Worm (Caenorhabditis elegans) whole organism, late embryonic: Measurements from ENCODE around the gene srh-75.

Experiments used
- C08G9.2 ChIP-seq: sonication (generic microtip); optimal IDR thresholded peaks from 2 replicates; lab custom pipeline; 2016; ENCODE audit warnings: mild to moderate bottlenecking, missing genetic modification characterization, moderate library complexity, missing compliant biosample characterization
- C38D4.7 ChIP-seq: fragments of 200-800 bp; sonication (Bioruptor generic); optimal IDR thresholded peaks from 2 replicates; lab custom pipeline; 2018; ENCODE audit warnings: mild to moderate bottlenecking, missing genetic modification characterization, moderate library complexity, missing compliant biosample characterization
- K02D7.2 ChIP-seq: sonication (generic microtip); optimal IDR thresholded peaks from 2 replicates; lab custom pipeline; 2017; ENCODE audit warnings: mild to moderate bottlenecking, missing genetic modification characterization, missing compliant biosample characterization
- T23F11.4 ChIP-seq: fragments of 200-800 bp; sonication (Bioruptor generic); optimal IDR thresholded peaks from 2 replicates; lab custom pipeline; 2018; ENCODE audit warnings: mild to moderate bottlenecking, missing genetic modification characterization, missing compliant biosample characterization
- Y22D7AL.16 ChIP-seq: sonication (generic microtip); optimal IDR thresholded peaks from 2 replicates; lab custom pipeline; 2016; ENCODE audit warnings: missing genetic modification characterization, missing compliant biosample characterization
- ahr-1 ChIP-seq: sonication (generic microtip); optimal IDR thresholded peaks from 2 replicates; lab custom pipeline; 2016; ENCODE audit warnings: missing genetic modification characterization, missing compliant biosample characterization
- ceh-18 ChIP-seq: sonication (generic microtip); optimal IDR thresholded peaks from 2 replicates; lab custom pipeline; 2016; ENCODE audit warnings: missing genetic modification characterization, missing compliant biosample characterization
- ceh-24 ChIP-seq: sonication (generic microtip); optimal IDR thresholded peaks from 2 replicates; lab custom pipeline; 2016; ENCODE audit warnings: mild to moderate bottlenecking, missing genetic modification characterization, missing compliant biosample characterization
- ceh-31 ChIP-seq: sonication (generic microtip); optimal IDR thresholded peaks from 2 replicates; lab custom pipeline; 2016; ENCODE audit warnings: missing genetic modification characterization, missing compliant biosample characterization
- ceh-34 ChIP-seq: sonication (generic microtip); optimal IDR thresholded peaks from 2 replicates; lab custom pipeline; 2016; ENCODE audit warnings: mild to moderate bottlenecking, missing genetic modification characterization, missing compliant biosample characterization
- ceh-45 ChIP-seq: fragments of 200-800 bp; sonication (Bioruptor generic); IDR thresholded peaks from 2 replicates; pipeline ENCODE4 v1.3.6; 2022; ENCODE audit warnings: missing genetic modification reagents, missing genetic modification characterization, missing compliant biosample characterization
- ceh-48 ChIP-seq: sonication (generic microtip); optimal IDR thresholded peaks from 2 replicates; lab custom pipeline; 2016; ENCODE audit warnings: missing genetic modification characterization, inconsistent platforms, missing compliant biosample characterization
- ceh-6 ChIP-seq: fragments of 200-800 bp; sonication (Bioruptor generic); optimal IDR thresholded peaks from 2 replicates; lab custom pipeline; 2018; ENCODE audit warnings: mild to moderate bottlenecking, missing genetic modification characterization, missing compliant biosample characterization
- ceh-9 ChIP-seq: sonication (generic microtip); optimal IDR thresholded peaks from 2 replicates; lab custom pipeline; 2016; ENCODE audit warnings: mild to moderate bottlenecking, missing genetic modification characterization, inconsistent platforms, missing compliant biosample characterization
- dmd-4 ChIP-seq: sonication (generic microtip); optimal IDR thresholded peaks from 2 replicates; lab custom pipeline; 2016; ENCODE audit warnings: borderline replicate concordance, missing genetic modification characterization, missing compliant biosample characterization
- elt-2 ChIP-seq: sonication (generic microtip); optimal IDR thresholded peaks from 2 replicates; lab custom pipeline; 2016; ENCODE audit warnings: missing genetic modification reagents, missing genetic modification characterization, missing compliant biosample characterization
- ets-4 ChIP-seq: sonication (generic microtip); optimal IDR thresholded peaks from 2 replicates; lab custom pipeline; 2016; ENCODE audit warnings: missing genetic modification characterization, missing compliant biosample characterization
- fkh-10 ChIP-seq: fragments of 150-350 bp; optimal IDR thresholded peaks from 2 replicates; lab custom pipeline; 2014; ENCODE audit warnings: missing biosample characterization, missing genetic modification reagents, missing genetic modification characterization
- gmeb-2 ChIP-seq: sonication (generic microtip); optimal IDR thresholded peaks from 2 replicates; lab custom pipeline; 2016; ENCODE audit warnings: missing genetic modification characterization, inconsistent platforms, missing compliant biosample characterization
- hlh-6 ChIP-seq: sonication (generic microtip); optimal IDR thresholded peaks from 2 replicates; lab custom pipeline; 2016; ENCODE audit warnings: missing genotype, missing genetic modification characterization, missing compliant biosample characterization
- hlh-8 ChIP-seq: sonication (generic microtip); optimal IDR thresholded peaks from 2 replicates; lab custom pipeline; 2016; ENCODE audit warnings: missing genotype, missing genetic modification characterization, missing compliant biosample characterization
- lim-6 ChIP-seq: sonication (generic microtip); optimal IDR thresholded peaks from 2 replicates; lab custom pipeline; 2016; ENCODE audit warnings: missing genetic modification characterization, missing compliant biosample characterization
- lin-11 ChIP-seq: fragments of 200-800 bp; sonication (Bioruptor generic); optimal IDR thresholded peaks from 2 replicates; lab custom pipeline; 2018; ENCODE audit warnings: mild to moderate bottlenecking, missing genetic modification characterization, missing compliant biosample characterization
- madf-2 ChIP-seq: sonication (generic microtip); optimal IDR thresholded peaks from 2 replicates; lab custom pipeline; 2017; ENCODE audit warnings: missing genetic modification characterization, missing compliant biosample characterization
- mec-3 ChIP-seq: sonication (generic microtip); optimal IDR thresholded peaks from 2 replicates; lab custom pipeline; 2016; ENCODE audit warnings: borderline replicate concordance, missing genetic modification characterization, missing compliant biosample characterization
- nfya-1 ChIP-seq: sonication (generic microtip); optimal IDR thresholded peaks from 2 replicates; lab custom pipeline; 2017; ENCODE audit warnings: missing genetic modification characterization, mild to moderate bottlenecking, missing compliant biosample characterization, antibody characterized with exemption, moderate library complexity
- nhr-11 ChIP-seq: fragments of 150-350 bp; optimal IDR thresholded peaks from 2 replicates; lab custom pipeline; 2014; ENCODE audit warnings: missing biosample characterization, missing genetic modification characterization
- nhr-232 ChIP-seq: sonication (generic microtip); optimal IDR thresholded peaks from 2 replicates; lab custom pipeline; 2016; ENCODE audit warnings: missing genetic modification characterization, missing compliant biosample characterization
- npax-4 ChIP-seq: sonication (generic microtip); optimal IDR thresholded peaks from 2 replicates; lab custom pipeline; 2016; ENCODE audit warnings: missing genetic modification characterization, missing compliant biosample characterization
- odd-2 ChIP-seq: sonication (generic microtip); optimal IDR thresholded peaks from 2 replicates; lab custom pipeline; 2017; ENCODE audit warnings: antibody characterized with exemption, mild to moderate bottlenecking, missing genetic modification characterization, missing compliant biosample characterization
- pat-9 ChIP-seq: fragments of 200-800 bp; sonication (Bioruptor generic); optimal IDR thresholded peaks from 2 replicates; lab custom pipeline; 2018; ENCODE audit warnings: mild to moderate bottlenecking, missing genetic modification characterization, moderate library complexity, missing compliant biosample characterization
- pros-1 ChIP-seq: fragments of 150-350 bp; optimal IDR thresholded peaks from 2 replicates; lab custom pipeline; 2014; ENCODE audit warnings: missing biosample characterization, missing genetic modification reagents, missing genetic modification characterization
- ref-2 ChIP-seq: sonication (generic microtip); optimal IDR thresholded peaks from 2 replicates; lab custom pipeline; 2016; ENCODE audit warnings: missing genetic modification characterization, missing compliant biosample characterization
- sdc-2 ChIP-seq: sonication (generic microtip); optimal IDR thresholded peaks from 2 replicates; lab custom pipeline; 2016; ENCODE audit warnings: missing genotype, missing genetic modification characterization, missing compliant biosample characterization
- sox-2 ChIP-seq: fragments of 200-800 bp; sonication (Bioruptor generic); IDR thresholded peaks from 2 replicates; pipeline ENCODE4 v1.3.6; 2022; ENCODE audit warnings: missing genetic modification reagents, missing genetic modification characterization, missing compliant biosample characterization
- syd-9 ChIP-seq: sonication (generic microtip); optimal IDR thresholded peaks from 2 replicates; lab custom pipeline; 2016; ENCODE audit warnings: mild to moderate bottlenecking, missing genetic modification characterization, moderate library complexity, missing compliant biosample characterization
- tbx-2 ChIP-seq: sonication (generic microtip); optimal IDR thresholded peaks from 2 replicates; lab custom pipeline; 2016; ENCODE audit warnings: missing genetic modification characterization, missing compliant biosample characterization
- tbx-7 ChIP-seq: sonication (generic microtip); optimal IDR thresholded peaks from 2 replicates; lab custom pipeline; 2016; ENCODE audit warnings: missing genotype, missing genetic modification characterization, missing compliant biosample characterization
- ttx-3 ChIP-seq: sonication (generic microtip); optimal IDR thresholded peaks from 2 replicates; lab custom pipeline; 2016; ENCODE audit warnings: missing genetic modification reagents, missing genetic modification characterization, missing compliant biosample characterization
- unc-42 ChIP-seq: sonication (generic microtip); optimal IDR thresholded peaks from 2 replicates; lab custom pipeline; 2016; ENCODE audit warnings: missing genotype, missing genetic modification characterization, missing compliant biosample characterization
- unc-55 ChIP-seq: sonication (generic microtip); optimal IDR thresholded peaks from 2 replicates; lab custom pipeline; 2017; ENCODE audit warnings: missing biosample characterization, missing genetic modification reagents, missing genetic modification characterization
- unc-86 ChIP-seq: sonication (generic microtip); optimal IDR thresholded peaks from 2 replicates; lab custom pipeline; 2016; ENCODE audit warnings: missing genetic modification characterization, missing compliant biosample characterization
- zip-5 ChIP-seq: sonication (generic microtip); optimal IDR thresholded peaks from 2 replicates; lab custom pipeline; 2016; ENCODE audit warnings: missing genetic modification characterization, missing compliant biosample characterization
- ztf-16 ChIP-seq: sonication (generic microtip); optimal IDR thresholded peaks from 2 replicates; lab custom pipeline; 2017; ENCODE audit warnings: missing genetic modification characterization, missing compliant biosample characterization

The srh-75 gene

ce11 chrV:11043767-11044166 is 13.2 kb downstream of the srh-75 start, which contains the start of gene C45B11.6:
C45B11.6 (plus strand) TSS chrV:11044067.
- TF ChIP-seq hlh-8 (tag; lab: Kevin White, UChicago) (no peak), ceh-9 (tag; lab: Kevin White, UChicago) (no peak), gmeb-2 (no peak), ceh-45 (GFP tag; lab: Robert Waterston, UW) (no peak), ets-4 (tag; lab: Kevin White, UChicago) (no peak), ceh-31 (no peak), fkh-10 (no peak), tbx-7 (tag; lab: Kevin White, UChicago) (no peak), sox-2 (GFP tag; lab: Robert Waterston, UW) (no peak), ceh-48 (tag; lab: Kevin White, UChicago) (no peak), sdc-2 (tag; lab: Kevin White, UChicago) (no peak)

ce11 chrV:11042538-11042937 is 14.4 kb downstream of the srh-75 start, which contains the start of gene C45B11.2:
C45B11.2 (plus strand) TSS chrV:11042710.
- TF ChIP-seq tbx-7 (tag; lab: Kevin White, UChicago), result no peak
- no peak for TF ChIP-seq mec-3
- TF ChIP-seq unc-86, result no peak
- no peak for TF ChIP-seq K02D7.2
- no peak for TF ChIP-seq ref-2
- no peak for TF ChIP-seq hlh-8 (tag; lab: Kevin White, UChicago)
- TF ChIP-seq ets-4 (tag; lab: Kevin White, UChicago), result no peak
- no peak for TF ChIP-seq C08G9.2
- TF ChIP-seq madf-2, result no peak
- TF ChIP-seq C38D4.7, result no peak
- no peak for TF ChIP-seq ceh-24
- no peak for TF ChIP-seq pat-9 (tag; lab: Kevin White, UChicago)
- no peak for TF ChIP-seq ttx-3 (tag; lab: Kevin White, UChicago)
- TF ChIP-seq odd-2 (tag; lab: Kevin White, UChicago), result no peak
- no peak for TF ChIP-seq lim-6 (tag; lab: Kevin White, UChicago)
- TF ChIP-seq fkh-10, result no peak
- TF ChIP-seq ceh-6, result no peak
- no peak for TF ChIP-seq ahr-1 (tag; lab: Kevin White, UChicago)
- no peak for TF ChIP-seq sdc-2 (tag; lab: Kevin White, UChicago)

ce11 chrV:11041499-11041898 is 15.4 kb downstream of the srh-75 start, which contains the start of gene C45B11.5:
C45B11.5 (plus strand) TSS chrV:11041799.
- TF ChIP-seq ceh-48 (tag; lab: Kevin White, UChicago) (no peak), unc-86 (no peak), madf-2 (no peak), pros-1 (tag; lab: Kevin White, UChicago) (no peak), unc-42 (tag; lab: Kevin White, UChicago) (no peak), tbx-2 (tag; lab: Kevin White, UChicago) (no peak), nhr-11 (no peak), ztf-16 (no peak), ets-4 (tag; lab: Kevin White, UChicago) (no peak), nhr-232 (tag; lab: Kevin White, UChicago) (no peak), hlh-6 (tag; lab: Kevin White, UChicago) (no peak), dmd-4 (tag; lab: Kevin White, UChicago) (no peak), ceh-45 (GFP tag; lab: Robert Waterston, UW) (no peak), ceh-18 (tag; lab: Kevin White, UChicago) (no peak), ref-2 (no peak), ceh-6 (no peak), unc-55 (GFP tag; lab: Kevin White, UChicago) (no peak), syd-9 (tag; lab: Kevin White, UChicago) (no peak)

ce11 chrV:11040473-11040872 is 16.5 kb downstream of the srh-75 start, which contains the start of gene C45B11.8:
C45B11.8 (plus strand) TSS chrV:11040773.
- TF ChIP-seq lin-11 (no peak), ahr-1 (tag; lab: Kevin White, UChicago) (no peak), ztf-16 (no peak), T23F11.4 (no peak), madf-2 (no peak), npax-4 (tag; lab: Kevin White, UChicago) (no peak), sox-2 (GFP tag; lab: Robert Waterston, UW) (no peak), elt-2 (tag; lab: Kevin White, UChicago) (no peak), nfya-1 (tag; lab: Kevin White, UChicago) (no peak), zip-5 (tag; lab: Kevin White, UChicago) (no peak), sdc-2 (tag; lab: Kevin White, UChicago) (no peak), K02D7.2 (no peak), tbx-7 (tag; lab: Kevin White, UChicago) (no peak), hlh-8 (tag; lab: Kevin White, UChicago) (no peak), ceh-34 (tag; lab: Kevin White, UChicago) (no peak), Y22D7AL.16 (tag; lab: Kevin White, UChicago) (no peak)
